Fruit fly (Drosophila melanogaster) whole organism, prepupa: Measurements from ENCODE around the gene CG17930.

Source experiments
- Blimp-1 ChIP-seq: fragments of 200-800 bp; sonication (Bioruptor generic); optimal IDR thresholded peaks from 3 replicates; lab custom pipeline; 2017; ENCODE audit warnings: missing biosample characterization, missing genetic modification characterization, mild to moderate bottlenecking, moderate library complexity, missing genetic modification reagents
- CG10669 ChIP-seq: fragments of 200-800 bp; sonication (Bioruptor generic); optimal IDR thresholded peaks from 3 replicates; lab custom pipeline; 2018; ENCODE audit warnings: missing biosample characterization, mild to moderate bottlenecking, missing genetic modification characterization, moderate library complexity
- CG11294 ChIP-seq: fragments of 200-800 bp; sonication (Bioruptor generic); IDR thresholded peaks from 2 replicates; pipeline ENCODE4 v1.3.6; 2022; ENCODE audit warnings: missing biosample characterization, missing genetic modification characterization
- CG11762 ChIP-seq: fragments of 200-800 bp; sonication (Bioruptor generic); optimal IDR thresholded peaks from 3 replicates; lab custom pipeline; 2016; ENCODE audit warnings: missing biosample characterization, missing genetic modification characterization; ENCODE audit not compliant: insufficient read depth
- CG11902 ChIP-seq: fragments of 200-800 bp; sonication (Bioruptor generic); optimal IDR thresholded peaks from 3 replicates; lab custom pipeline; 2016; ENCODE audit warnings: missing biosample characterization, missing genetic modification characterization
- CG15336 ChIP-seq: fragments of 200-800 bp; sonication (Bioruptor generic); IDR thresholded peaks from 2 replicates; pipeline ENCODE4 v1.3.6; 2022; ENCODE audit warnings: missing biosample characterization, missing genetic modification characterization
- CG1621 ChIP-seq: fragments of 200-800 bp; sonication (Bioruptor generic); optimal IDR thresholded peaks from 3 replicates; lab custom pipeline; 2018; ENCODE audit warnings: missing biosample characterization, mild to moderate bottlenecking, missing genetic modification characterization
- CG16779 ChIP-seq: fragments of 200-800 bp; sonication (Bioruptor generic); optimal IDR thresholded peaks from 3 replicates; lab custom pipeline; 2017; ENCODE audit warnings: missing biosample characterization, mild to moderate bottlenecking, missing genetic modification characterization
- CG3032 ChIP-seq: fragments of 200-800 bp; optimal IDR thresholded peaks from 2 replicates; lab custom pipeline; 2019; ENCODE audit warnings: missing biosample characterization, mild to moderate bottlenecking, missing genetic modification characterization, moderate library complexity
- CG34406 ChIP-seq: fragments of 200-800 bp; sonication (Bioruptor generic); optimal IDR thresholded peaks from 3 replicates; lab custom pipeline; 2016; ENCODE audit warnings: missing biosample characterization, missing genetic modification characterization
- CG3919 ChIP-seq: fragments of 200-800 bp; sonication (Bioruptor generic); optimal IDR thresholded peaks from 3 replicates; lab custom pipeline; 2016; ENCODE audit warnings: missing biosample characterization, missing genetic modification characterization
- CG6276 ChIP-seq: fragments of 200-800 bp; sonication (Bioruptor generic); optimal IDR thresholded peaks from 2 replicates; lab custom pipeline; 2017; ENCODE audit warnings: missing biosample characterization, mild to moderate bottlenecking, missing genetic modification characterization
- CG6792 ChIP-seq: fragments of 200-800 bp; sonication (Bioruptor generic); optimal IDR thresholded peaks from 3 replicates; lab custom pipeline; 2016; ENCODE audit warnings: missing biosample characterization, missing genetic modification characterization
- CG6808 ChIP-seq: fragments of 200-800 bp; sonication (Bioruptor generic); optimal IDR thresholded peaks from 3 replicates; lab custom pipeline; 2017; ENCODE audit warnings: missing biosample characterization, missing genetic modification characterization, mild to moderate bottlenecking, moderate library complexity, missing genetic modification reagents
- CG7368 ChIP-seq: fragments of 200-800 bp; sonication (Bioruptor generic); optimal IDR thresholded peaks from 3 replicates; lab custom pipeline; 2016; ENCODE audit warnings: missing biosample characterization, missing genetic modification characterization
- CG8119 ChIP-seq: fragments of 200-800 bp; sonication (Bioruptor generic); IDR thresholded peaks from 3 replicates; pipeline ENCODE4 v1.3.6; 2022; ENCODE audit warnings: missing biosample characterization, missing genetic modification characterization
- CG8319 ChIP-seq: fragments of 200-800 bp; sonication (Bioruptor generic); optimal IDR thresholded peaks from 3 replicates; lab custom pipeline; 2016; ENCODE audit warnings: missing biosample characterization, missing genetic modification characterization
- CG8632 ChIP-seq: fragments of 200-800 bp; sonication (Bioruptor generic); optimal IDR thresholded peaks from 3 replicates; lab custom pipeline; 2016; ENCODE audit warnings: missing biosample characterization, missing genetic modification characterization
- CG9139 ChIP-seq: fragments of 200-800 bp; sonication (Bioruptor generic); optimal IDR thresholded peaks from 3 replicates; lab custom pipeline; 2017; ENCODE audit warnings: missing biosample characterization, mild to moderate bottlenecking, missing genetic modification characterization
- Eip75B ChIP-seq: fragments of 200-800 bp; sonication (Bioruptor generic); optimal IDR thresholded peaks from 3 replicates; lab custom pipeline; 2016; ENCODE audit warnings: missing biosample characterization, missing genetic modification characterization
- Eip78C ChIP-seq: fragments of 200-800 bp; sonication (Bioruptor generic); peaks from one replicate; lab custom pipeline; 2016; ENCODE audit warnings: missing biosample characterization, missing genetic modification characterization
- Eip93F ChIP-seq: fragments of 200-800 bp; sonication (Bioruptor generic); optimal IDR thresholded peaks from 2 replicates; lab custom pipeline; 2016; ENCODE audit warnings: missing biosample characterization, mild to moderate bottlenecking, missing genetic modification characterization
- Ets21C ChIP-seq: fragments of 200-800 bp; sonication (Bioruptor generic); optimal IDR thresholded peaks from 3 replicates; lab custom pipeline; 2016; ENCODE audit warnings: missing biosample characterization, missing genetic modification characterization
- Gug ChIP-seq: fragments of 200-800 bp; sonication (Bioruptor generic); IDR thresholded peaks from 2 replicates; pipeline ENCODE4 v1.3.6; 2022; ENCODE audit warnings: missing biosample characterization, missing genetic modification characterization
- Hr38 ChIP-seq: sonication (Bioruptor generic); optimal IDR thresholded peaks from 2 replicates; lab custom pipeline; 2016; ENCODE audit warnings: missing biosample characterization, missing genetic modification characterization
- Hr39 ChIP-seq: fragments of 200-800 bp; sonication (Bioruptor generic); optimal IDR thresholded peaks from 2 replicates; lab custom pipeline; 2016; ENCODE audit warnings: missing biosample characterization, missing genetic modification characterization
- Lpt ChIP-seq: fragments of 200-800 bp; sonication (Bioruptor generic); optimal IDR thresholded peaks from 3 replicates; lab custom pipeline; 2016; ENCODE audit warnings: missing biosample characterization, missing genetic modification characterization
- Met ChIP-seq: fragments of 200-800 bp; sonication (Bioruptor generic); optimal IDR thresholded peaks from 3 replicates; lab custom pipeline; 2016; ENCODE audit warnings: missing biosample characterization, missing genetic modification characterization
- OdsH ChIP-seq: fragments of 200-800 bp; sonication (Bioruptor generic); optimal IDR thresholded peaks from 3 replicates; lab custom pipeline; 2016; ENCODE audit warnings: missing biosample characterization, missing genetic modification characterization
- Sox15 ChIP-seq: fragments of 200-800 bp; sonication (Bioruptor generic); optimal IDR thresholded peaks from 3 replicates; lab custom pipeline; 2016; ENCODE audit warnings: missing biosample characterization, missing genetic modification characterization
- achi ChIP-seq: fragments of 200-800 bp; sonication (Bioruptor generic); optimal IDR thresholded peaks from 3 replicates; lab custom pipeline; 2016; ENCODE audit warnings: missing biosample characterization, missing genetic modification characterization
- cyc ChIP-seq: fragments of 200-800 bp; sonication (Bioruptor generic); optimal IDR thresholded peaks from 3 replicates; lab custom pipeline; 2016; ENCODE audit warnings: missing biosample characterization, missing genetic modification characterization
- dac ChIP-seq: fragments of 200-800 bp; sonication (Bioruptor generic); optimal IDR thresholded peaks from 2 replicates; lab custom pipeline; 2017; ENCODE audit warnings: missing biosample characterization, mild to moderate bottlenecking, missing genetic modification characterization
- dsx ChIP-seq: fragments of 200-800 bp; optimal IDR thresholded peaks from 3 replicates; lab custom pipeline; 2019; ENCODE audit warnings: missing biosample characterization, mild to moderate bottlenecking, missing genetic modification characterization, moderate library complexity; ENCODE audit not compliant: poor library complexity, severe bottlenecking
- eg ChIP-seq: fragments of 200-800 bp; sonication (Bioruptor generic); IDR thresholded peaks from 3 replicates; pipeline ENCODE4 v1.3.6; 2022; ENCODE audit warnings: missing biosample characterization, missing genetic modification characterization
- esn ChIP-seq: fragments of 200-800 bp; sonication (Bioruptor generic); optimal IDR thresholded peaks from 2 replicates; lab custom pipeline; 2016; ENCODE audit warnings: missing biosample characterization, mild to moderate bottlenecking, missing genetic modification characterization, moderate library complexity
- fd59A ChIP-seq: fragments of 200-800 bp; sonication (Bioruptor generic); optimal IDR thresholded peaks from 2 replicates; lab custom pipeline; 2017; ENCODE audit warnings: missing biosample characterization, mild to moderate bottlenecking, missing genetic modification characterization, missing genetic modification reagents
- fd85E ChIP-seq: fragments of 200-800 bp; sonication (Bioruptor generic); optimal IDR thresholded peaks from 3 replicates; lab custom pipeline; 2016; ENCODE audit warnings: missing biosample characterization, missing genetic modification characterization
- lz ChIP-seq: fragments of 200-800 bp; sonication (Bioruptor generic); optimal IDR thresholded peaks from 3 replicates; lab custom pipeline; 2016; ENCODE audit warnings: missing biosample characterization, missing genetic modification characterization
- net ChIP-seq: fragments of 200-800 bp; sonication (Bioruptor generic); optimal IDR thresholded peaks from 3 replicates; lab custom pipeline; 2016; ENCODE audit warnings: missing biosample characterization, missing genetic modification characterization
- pdm3 ChIP-seq: fragments of 200-800 bp; sonication (Bioruptor generic); optimal IDR thresholded peaks from 3 replicates; lab custom pipeline; 2016; ENCODE audit warnings: missing biosample characterization, missing genetic modification characterization
- salr ChIP-seq, 2 experiments: fragments of 200-800 bp; sonication (Bioruptor generic); optimal IDR thresholded peaks; 3 replicates each; lab custom pipeline; 2016 to 2018; ENCODE audit warnings: missing biosample characterization in 2 of 2, missing genetic modification characterization in 2 of 2, mild to moderate bottlenecking in 1 of 2
- ss ChIP-seq, 2 experiments: fragments of 200-800 bp; sonication (Bioruptor generic); optimal IDR thresholded peaks; 2 replicates in 1 of 2; 3 replicates in 1 of 2; lab custom pipeline; 2017 to 2018; ENCODE audit warnings: mild to moderate bottlenecking in 2 of 2, missing biosample characterization in 2 of 2, missing genetic modification characterization in 2 of 2, moderate library complexity in 1 of 2
- topi ChIP-seq: fragments of 200-800 bp; sonication (Bioruptor generic); optimal IDR thresholded peaks from 3 replicates; lab custom pipeline; 2016; ENCODE audit warnings: missing biosample characterization, missing genetic modification characterization
- vri ChIP-seq: fragments of 200-800 bp; sonication (Bioruptor generic); optimal IDR thresholded peaks from 3 replicates; lab custom pipeline; 2016; ENCODE audit warnings: missing biosample characterization, mild to moderate bottlenecking, missing genetic modification characterization

The CG17930 gene

dm6 chr3R:16280003-16280998 is 47.3 kb upstream of the CG17930 start (continued):
- peak; percentile 99 for TF ChIP-seq fd59A (GFP tag; lab: Kevin White, UChicago)
- peak; percentile 99 for TF ChIP-seq achi
- TF ChIP-seq Met, result peak; percentile 100
- peak; percentile 100 for TF ChIP-seq Hr39
- peak; percentile 99 for TF ChIP-seq CG9139 (GFP tag; lab: Kevin White, UChicago)
- peak; percentile 99 for TF ChIP-seq CG11294
- TF ChIP-seq CG34406, result peak; percentile 100
- TF ChIP-seq Gug, result peak; percentile 99
- peak; percentile 98 to 100 for TF ChIP-seq salr (GFP tag; optimal IDR thresholded peaks at IDR 0.05; lab: Kevin White, UChicago)
- peak; percentile 99 for TF ChIP-seq lz (GFP tag; lab: Kevin White, UChicago)
- peak; percentile 99 for TF ChIP-seq dsx (GFP tag; lab: Kevin White, UChicago)
- TF ChIP-seq CG6792 (GFP tag; lab: Kevin White, UChicago), result peak; percentile 100
- peak; percentile 99 for TF ChIP-seq CG7368 (GFP tag; lab: Kevin White, UChicago)
- TF ChIP-seq Blimp-1 (GFP tag; lab: Kevin White, UChicago), result peak; percentile 97
- TF ChIP-seq CG3032 (tag; lab: Kevin White, UChicago), result peak; percentile 99
- TF ChIP-seq CG11902 (GFP tag; lab: Kevin White, UChicago), result peak; percentile 99
- peak; percentile 97 for TF ChIP-seq fd85E (GFP tag; lab: Kevin White, UChicago)
- TF ChIP-seq CG6276 (GFP tag; lab: Kevin White, UChicago), result peak; percentile 99
- peak; percentile 99 for TF ChIP-seq Lpt
- peak; percentile 99 for TF ChIP-seq CG10669 (GFP tag; lab: Kevin White, UChicago)

DNA sequence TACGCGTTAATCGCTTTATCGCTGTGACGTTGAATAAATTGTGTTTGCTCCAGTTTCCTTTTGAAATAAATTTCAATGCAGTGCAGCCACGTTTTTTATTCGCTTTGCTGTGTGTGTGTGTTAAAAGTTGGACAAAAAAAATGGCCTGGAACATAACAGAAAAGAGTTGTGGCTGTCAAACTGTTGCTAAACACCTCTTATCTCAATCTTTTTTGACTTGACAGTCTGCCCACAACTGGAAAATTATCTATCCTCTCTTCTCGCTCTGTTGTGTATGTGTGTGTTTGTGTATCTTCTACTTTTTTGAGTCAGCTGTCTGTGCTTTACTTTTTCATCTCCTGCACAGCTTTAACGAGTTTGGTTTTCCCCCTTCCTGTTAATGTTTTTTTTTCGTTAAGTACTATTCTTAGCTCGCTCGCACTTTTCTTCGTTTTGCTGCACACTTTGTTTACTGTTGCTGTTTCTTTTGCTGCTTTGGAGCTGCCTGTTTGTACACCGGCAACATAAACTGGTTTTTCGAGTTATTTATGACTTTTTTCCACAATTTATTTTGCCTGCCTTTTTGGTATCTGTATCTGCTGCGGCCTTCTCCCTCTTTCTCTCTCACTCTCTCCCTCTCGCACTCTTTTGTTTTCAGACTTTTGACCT is 46.5 kb upstream of the CG17930 start:
- TF ChIP-seq CG3919 (GFP tag; lab: Kevin White, UChicago), result no peak
- peak; percentile 1 for TF ChIP-seq CG6276 (GFP tag; lab: Kevin White, UChicago)
- TF ChIP-seq CG34406, result no peak
- TF ChIP-seq CG6792 (GFP tag; lab: Kevin White, UChicago), result no peak
- TF ChIP-seq salr (GFP tag; optimal IDR thresholded peaks at IDR 0.05; lab: Kevin White, UChicago), result no peak
- no peak for TF ChIP-seq OdsH (GFP tag; lab: Kevin White, UChicago)
- TF ChIP-seq CG8632 (GFP tag; lab: Kevin White, UChicago), result no peak
- peak; percentile 67 for TF ChIP-seq Eip78C
- TF ChIP-seq cyc (GFP tag; lab: Kevin White, UChicago), result no peak
- TF ChIP-seq Eip93F, result no peak
- TF ChIP-seq CG1621, result peak; percentile 28
- no peak for TF ChIP-seq CG3032 (tag; lab: Kevin White, UChicago)
- TF ChIP-seq CG11902 (GFP tag; lab: Kevin White, UChicago), result no peak
- peak; percentile 66 for TF ChIP-seq dsx (GFP tag; lab: Kevin White, UChicago)
- TF ChIP-seq Sox15 (GFP tag; lab: Kevin White, UChicago), result no peak
- no peak for TF ChIP-seq Ets21C (GFP tag; lab: Kevin White, UChicago)
- no peak for TF ChIP-seq net (GFP tag; lab: Kevin White, UChicago)
- TF ChIP-seq Met, result no peak
- TF ChIP-seq CG15336 (GFP tag; lab: Robert Waterston, UW), result no peak; the same call in 1 of the 2 replicates
- no peak for TF ChIP-seq pdm3 (GFP tag; lab: Kevin White, UChicago)
- TF ChIP-seq CG10669 (GFP tag; lab: Kevin White, UChicago), result peak; percentile 7
- TF ChIP-seq ss (GFP tag; optimal IDR thresholded peaks at IDR 0.05; lab: Kevin White, UChicago), result peak; percentile 31 to 69
- no peak for TF ChIP-seq Eip75B (GFP tag; lab: Kevin White, UChicago)
- peak; percentile 40 for TF ChIP-seq CG6808 (GFP tag; lab: Kevin White, UChicago)
- TF ChIP-seq vri (GFP tag; lab: Kevin White, UChicago), result no peak
- TF ChIP-seq CG16779 (tag; lab: Kevin White, UChicago), result peak; percentile 5
- no peak for TF ChIP-seq dac
- no peak for TF ChIP-seq Gug
- no peak for TF ChIP-seq CG8119 (GFP tag; lab: Robert Waterston, UW)
- TF ChIP-seq CG11762 (GFP tag; lab: Kevin White, UChicago), result no peak
- no peak for TF ChIP-seq Hr39
- no peak for TF ChIP-seq CG8319 (GFP tag; lab: Kevin White, UChicago)
- TF ChIP-seq topi (GFP tag; lab: Kevin White, UChicago), result no peak
- peak; percentile 10 for TF ChIP-seq CG9139 (GFP tag; lab: Kevin White, UChicago)
- peak; percentile 61; the same call in 1 of the 3 replicates for TF ChIP-seq eg
- no peak for TF ChIP-seq esn (GFP tag; lab: Kevin White, UChicago)
- no peak for TF ChIP-seq Hr38 (GFP tag; lab: Kevin White, UChicago)
